Worm (Caenorhabditis elegans) whole organism, mixed stage, embryonic: ENCODE data around the gene F32H5.1.

Experiments used
- blmp-1 ChIP-seq: fragments of 150-350 bp; optimal IDR thresholded peaks from 2 replicates; lab custom pipeline; 2014; ENCODE audit warnings: missing biosample characterization, missing genetic modification characterization
- ces-1 ChIP-seq: fragments of 150-350 bp; optimal IDR thresholded peaks from 2 replicates; lab custom pipeline; 2014; ENCODE audit warnings: missing biosample characterization, missing genetic modification reagents, missing genetic modification characterization
- elt-3 ChIP-seq: fragments of 150-350 bp; optimal IDR thresholded peaks from 2 replicates; lab custom pipeline; 2014; ENCODE audit warnings: missing biosample characterization, missing genetic modification characterization
- lin-13 ChIP-seq: fragments of 150-350 bp; optimal IDR thresholded peaks from 2 replicates; lab custom pipeline; 2014; ENCODE audit warnings: missing biosample characterization, missing genetic modification characterization
- mab-5 ChIP-seq: fragments of 150-350 bp; optimal IDR thresholded peaks from 2 replicates; lab custom pipeline; 2014; ENCODE audit warnings: missing biosample characterization, missing genetic modification characterization
- nhr-12 ChIP-seq: fragments of 150-350 bp; optimal IDR thresholded peaks from 2 replicates; lab custom pipeline; 2014; ENCODE audit warnings: missing biosample characterization, missing genetic modification characterization
- nhr-76 ChIP-seq: sonication (generic microtip); optimal IDR thresholded peaks from 2 replicates; lab custom pipeline; 2017; ENCODE audit warnings: missing biosample characterization, missing genetic modification characterization
- snpc-4 ChIP-seq: fragments of 150-350 bp; optimal IDR thresholded peaks from 2 replicates; lab custom pipeline; 2014; ENCODE audit warnings: missing biosample characterization, missing genetic modification characterization
- unc-62 ChIP-seq: fragments of 150-350 bp; optimal IDR thresholded peaks from 2 replicates; lab custom pipeline; 2014; ENCODE audit warnings: missing biosample characterization, missing genetic modification reagents, missing genetic modification characterization

- no peak for TF ChIP-seq elt-3 (tag; lab: Kevin White, UChicago)
- TF ChIP-seq nhr-76 (tag; lab: Kevin White, UChicago), result no peak
- no peak for TF ChIP-seq snpc-4 (tag; lab: Kevin White, UChicago)
- no peak for TF ChIP-seq unc-62 (GFP tag; lab: Kevin White, UChicago)
- TF ChIP-seq blmp-1, result no peak
- no peak for TF ChIP-seq nhr-12
- TF ChIP-seq lin-13 (tag; lab: Kevin White, UChicago), result no peak
- TF ChIP-seq mab-5 (tag; lab: Kevin White, UChicago), result no peak
- no peak for TF ChIP-seq ces-1 (GFP tag; lab: Kevin White, UChicago)
Measured at ce11 chrV:13333386-13334180, 24.3 kb downstream of the F32H5.1 start, which contains the start of gene nhr-168.
